Worm (Caenorhabditis elegans) whole organism, L3 larva: ENCODE data around the gene F53F4.4.

Experiments
- aly-2 ChIP-seq: fragments of 150-350 bp; optimal IDR thresholded peaks from 2 replicates; lab custom pipeline; 2014; ENCODE audit warnings: missing biosample characterization, missing genetic modification characterization
- ama-1 ChIP-seq: fragments of 150-350 bp; optimal IDR thresholded peaks from 2 replicates; lab custom pipeline; 2018
- ceh-28 ChIP-seq: fragments of 150-350 bp; optimal IDR thresholded peaks from 2 replicates; lab custom pipeline; 2014; ENCODE audit warnings: missing biosample characterization, missing genetic modification reagents, missing genetic modification characterization
- nhr-11 ChIP-seq: fragments of 150-350 bp; optimal IDR thresholded peaks from 2 replicates; lab custom pipeline; 2014; ENCODE audit warnings: missing biosample characterization, missing genetic modification characterization
- nhr-23 ChIP-seq: fragments of 150-350 bp; optimal IDR thresholded peaks from 2 replicates; lab custom pipeline; 2014; ENCODE audit warnings: missing biosample characterization, missing genetic modification reagents, missing genetic modification characterization
- pqm-1 ChIP-seq: fragments of 150-350 bp; optimal IDR thresholded peaks from 2 replicates; lab custom pipeline; 2017; ENCODE audit warnings: missing biosample characterization, missing genetic modification characterization, inconsistent platforms
- skn-1 ChIP-seq: fragments of 150-350 bp; optimal IDR thresholded peaks from 2 replicates; lab custom pipeline; 2014; ENCODE audit warnings: missing biosample characterization, missing genetic modification characterization
- unc-62 ChIP-seq: fragments of 150-350 bp; sonication (generic microtip); optimal IDR thresholded peaks from 4 replicates; lab custom pipeline; 2014; ENCODE audit warnings: missing biosample characterization, missing genetic modification reagents, missing genetic modification characterization

DNA sequence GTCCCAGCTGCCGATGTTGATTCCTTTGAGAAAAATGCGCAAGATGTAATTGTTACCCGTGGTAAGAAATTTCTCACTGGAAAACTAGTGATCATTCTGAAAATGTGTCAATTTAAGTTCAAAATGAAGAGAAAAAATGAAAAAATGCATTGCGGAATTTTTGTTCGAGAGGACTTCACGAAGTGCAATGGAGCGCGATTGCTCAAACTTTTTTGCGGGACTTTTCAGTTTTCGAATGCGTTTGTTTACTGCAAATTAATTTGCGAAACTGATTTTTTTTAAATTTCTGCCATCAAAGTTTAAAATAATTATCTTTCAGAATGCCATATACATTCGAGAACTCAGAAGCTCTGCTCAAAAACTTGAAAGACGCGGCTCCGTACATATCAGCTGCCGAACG, 24.6 kb upstream of the F53F4.4 start, which contains the start of the genes nuaf-1 and bir-2:
- no peak for TF ChIP-seq ceh-28
- peak; percentile 57 for TF ChIP-seq nhr-23
- TF ChIP-seq unc-62: no peak
- peak; percentile 42 for TF ChIP-seq pqm-1 (tag; lab: Kevin White, UChicago)
- TF ChIP-seq aly-2 (tag; lab: Kevin White, UChicago): no peak
- no peak for TF ChIP-seq skn-1
- TF ChIP-seq nhr-11 (tag; lab: Kevin White, UChicago): no peak
- TF ChIP-seq ama-1 (lab: Kevin White, UChicago): no peak
